Fruit fly (Drosophila melanogaster) whole organism, embryonic: ENCODE measurements around the gene CG43208.

Experiments used
- Aef1 ChIP-seq: fragments of 200-800 bp; sonication (Bioruptor generic); IDR thresholded peaks from 3 replicates; pipeline ENCODE4 v1.3.6; 2022; ENCODE audit warnings: missing biosample characterization, missing genetic modification characterization
- CG10979 ChIP-seq: fragments of 200-800 bp; sonication (Bioruptor generic); optimal IDR thresholded peaks from 2 replicates; lab custom pipeline; 2018; ENCODE audit warnings: missing biosample characterization, mild to moderate bottlenecking, missing genetic modification characterization, moderate library complexity
- CG11696 ChIP-seq: fragments of 200-800 bp; sonication (Bioruptor generic); IDR thresholded peaks from 2 replicates; pipeline ENCODE4 v1.3.6; 2022; ENCODE audit warnings: missing biosample characterization, missing genetic modification characterization
- CG12104 ChIP-seq: fragments of 200-800 bp; sonication (Bioruptor generic); optimal IDR thresholded peaks from 3 replicates; lab custom pipeline; 2016; ENCODE audit warnings: missing biosample characterization, missing genetic modification characterization
- CG12219 ChIP-seq: fragments of 200-800 bp; sonication (Bioruptor generic); optimal IDR thresholded peaks from 3 replicates; lab custom pipeline; 2018; ENCODE audit warnings: missing biosample characterization, mild to moderate bottlenecking, missing genetic modification characterization
- CG12299 ChIP-seq: fragments of 200-800 bp; sonication (Bioruptor generic); optimal IDR thresholded peaks from 2 replicates; lab custom pipeline; 2018; ENCODE audit warnings: missing biosample characterization, mild to moderate bottlenecking, missing genetic modification characterization
- CG13287 ChIP-seq: fragments of 200-800 bp; sonication (Bioruptor generic); IDR thresholded peaks from 2 replicates; pipeline ENCODE4 v1.3.6; 2022; ENCODE audit warnings: missing biosample characterization, missing genetic modification characterization; ENCODE audit not compliant: partially characterized antibody
- CG13424 ChIP-seq: fragments of 200-800 bp; sonication (Bioruptor generic); optimal IDR thresholded peaks from 2 replicates; lab custom pipeline; 2019; ENCODE audit warnings: missing biosample characterization, mild to moderate bottlenecking, missing genetic modification characterization, moderate library complexity
- CG13624 ChIP-seq: fragments of 200-800 bp; sonication (Bioruptor generic); optimal IDR thresholded peaks from 2 replicates; lab custom pipeline; 2016; ENCODE audit warnings: missing biosample characterization, missing genetic modification characterization
- CG13775 ChIP-seq: fragments of 200-800 bp; sonication (Bioruptor generic); optimal IDR thresholded peaks from 3 replicates; lab custom pipeline; 2017; ENCODE audit warnings: missing biosample characterization, mild to moderate bottlenecking, missing genetic modification characterization
- CG1647 ChIP-seq: fragments of 200-800 bp; sonication (Bioruptor generic); optimal IDR thresholded peaks from 3 replicates; lab custom pipeline; 2016; ENCODE audit warnings: missing biosample characterization, missing genetic modification characterization
- CG2712 ChIP-seq: fragments of 200-800 bp; optimal IDR thresholded peaks from 3 replicates; lab custom pipeline; 2019; ENCODE audit warnings: missing biosample characterization, mild to moderate bottlenecking, missing genetic modification characterization, moderate library complexity
- CG3407 ChIP-seq: fragments of 200-800 bp; sonication (Bioruptor generic); optimal IDR thresholded peaks from 2 replicates; lab custom pipeline; 2018; ENCODE audit warnings: missing biosample characterization, mild to moderate bottlenecking, missing genetic modification characterization
- CG42726 ChIP-seq: fragments of 200-800 bp; sonication (Bioruptor generic); IDR thresholded peaks from 2 replicates; pipeline ENCODE4 v1.3.6; 2022; ENCODE audit warnings: missing biosample characterization, missing genetic modification characterization; ENCODE audit not compliant: partially characterized antibody
- CG4820 ChIP-seq: fragments of 200-800 bp; sonication (Bioruptor generic); optimal IDR thresholded peaks from 3 replicates; lab custom pipeline; 2016; ENCODE audit warnings: missing biosample characterization, missing genetic modification characterization
- CG5180 ChIP-seq: fragments of 200-800 bp; sonication (Bioruptor generic); optimal IDR thresholded peaks from 3 replicates; lab custom pipeline; 2017; ENCODE audit warnings: missing biosample characterization, missing genetic modification characterization, mild to moderate bottlenecking, moderate library complexity, missing genetic modification reagents
- CG5953 ChIP-seq: fragments of 200-800 bp; sonication (Bioruptor generic); IDR thresholded peaks from 2 replicates; pipeline ENCODE4 v1.3.6; 2022; ENCODE audit warnings: missing biosample characterization, missing genetic modification characterization
- CG7839 ChIP-seq: fragments of 200-800 bp; sonication (Bioruptor generic); optimal IDR thresholded peaks from 3 replicates; lab custom pipeline; 2018; ENCODE audit warnings: missing biosample characterization, mild to moderate bottlenecking, missing genetic modification characterization, moderate library complexity
- CG9437 ChIP-seq: fragments of 200-800 bp; sonication (Bioruptor generic); optimal IDR thresholded peaks from 2 replicates; lab custom pipeline; 2018; ENCODE audit warnings: missing biosample characterization, mild to moderate bottlenecking, missing genetic modification characterization
- D19A ChIP-seq: fragments of 200-800 bp; optimal IDR thresholded peaks from 3 replicates; lab custom pipeline; 2019; ENCODE audit warnings: missing biosample characterization, mild to moderate bottlenecking, missing genetic modification characterization, moderate library complexity
- Dll ChIP-seq: fragments of 200-800 bp; sonication (Bioruptor generic); IDR thresholded peaks from 4 replicates; pipeline ENCODE4 v1.3.6; 2022; ENCODE audit warnings: missing biosample characterization, missing genetic modification characterization; ENCODE audit not compliant: partially characterized antibody
- Drgx ChIP-seq: fragments of 200-800 bp; sonication (Bioruptor generic); IDR thresholded peaks from 2 replicates; pipeline ENCODE4 v1.3.6; 2022; ENCODE audit warnings: missing biosample characterization, missing genetic modification characterization
- H2.0 ChIP-seq: fragments of 200-800 bp; sonication (Bioruptor generic); IDR thresholded peaks from 2 replicates; pipeline ENCODE4 v1.3.6; 2022; ENCODE audit warnings: missing biosample characterization, missing genetic modification characterization
- Hr78 ChIP-seq, 2 experiments: fragments of 200-800 bp in 1 of 2; fragments of >200 bp in 1 of 2; sonication (Bioruptor generic) in 1 of 2; optimal IDR thresholded peaks; 2 replicates each; lab custom pipeline; 2017 to 2019; ENCODE audit warnings: missing biosample characterization in 2 of 2, missing genetic modification characterization in 2 of 2, mild to moderate bottlenecking in 1 of 2, moderate library complexity in 1 of 2
- Jarid2 ChIP-seq: fragments of 200-800 bp; sonication (Bioruptor generic); optimal IDR thresholded peaks from 3 replicates; lab custom pipeline; 2017; ENCODE audit warnings: mild to moderate bottlenecking, missing biosample characterization, missing genetic modification reagents, missing genetic modification characterization
- Lpt ChIP-seq: fragments of >200 bp; optimal IDR thresholded peaks from 2 replicates; lab custom pipeline; 2018; ENCODE audit warnings: missing biosample characterization, missing genetic modification characterization
- NK7.1 ChIP-seq: fragments of 200-800 bp; sonication (Bioruptor generic); optimal IDR thresholded peaks from 3 replicates; lab custom pipeline; 2016; ENCODE audit warnings: missing biosample characterization, missing genetic modification characterization
- Optix ChIP-seq: fragments of 200-800 bp; sonication (Bioruptor generic); IDR thresholded peaks from 3 replicates; pipeline ENCODE4 v1.3.6; 2022; ENCODE audit warnings: missing biosample characterization, missing genetic modification characterization
- PHDP ChIP-seq: fragments of 200-800 bp; sonication (Bioruptor generic); optimal IDR thresholded peaks from 3 replicates; lab custom pipeline; 2018; ENCODE audit warnings: missing biosample characterization, mild to moderate bottlenecking, missing genetic modification characterization, moderate library complexity
- Pdp1 ChIP-seq, 2 experiments: fragments of 200-800 bp; sonication (Bioruptor generic); optimal IDR thresholded peaks; 3 replicates each; lab custom pipeline; 2016; ENCODE audit warnings: missing biosample characterization in 2 of 2, missing genetic modification characterization in 2 of 2, mild to moderate bottlenecking in 1 of 2, moderate library complexity in 1 of 2
- Ssrp ChIP-seq: fragments of 200-800 bp; sonication (Bioruptor generic); optimal IDR thresholded peaks from 2 replicates; lab custom pipeline; 2018; ENCODE audit warnings: missing biosample characterization, mild to moderate bottlenecking, missing genetic modification characterization, moderate library complexity
- Trl ChIP-seq, 3 experiments: fragments of >200 bp in 2 of 3; fragments of 200-800 bp in 1 of 3; sonication (Bioruptor generic) in 1 of 3; optimal IDR thresholded peaks; 2 replicates in 1 of 3; 3 replicates in 2 of 3; lab custom pipeline; 2016 to 2017; ENCODE audit warnings: missing biosample characterization in 1 of 3, missing genetic modification characterization in 1 of 3
- aop ChIP-seq: fragments of 200-800 bp; sonication (Bioruptor generic); IDR thresholded peaks from 2 replicates; pipeline ENCODE4 v1.3.6; 2022; ENCODE audit warnings: missing biosample characterization, missing genetic modification characterization
- chinmo ChIP-seq: fragments of 200-800 bp; sonication (Bioruptor generic); IDR thresholded peaks from 4 replicates; pipeline ENCODE4 v1.3.6; 2022; ENCODE audit warnings: missing biosample characterization, missing genetic modification characterization; ENCODE audit not compliant: partially characterized antibody
- chm ChIP-seq: fragments of 200-800 bp; sonication (Bioruptor generic); IDR thresholded peaks from 2 replicates; pipeline ENCODE4 v1.3.6; 2022; ENCODE audit warnings: missing biosample characterization, missing genetic modification characterization
- gsb ChIP-seq: fragments of 200-800 bp; sonication (Bioruptor generic); IDR thresholded peaks from 2 replicates; pipeline ENCODE4 v1.3.6; 2022; ENCODE audit warnings: missing biosample characterization, missing genetic modification characterization
- h ChIP-seq: fragments of >200 bp; optimal IDR thresholded peaks from 2 replicates; lab custom pipeline; 2017
- hkb ChIP-seq, 2 experiments: fragments of 200-800 bp in 1 of 2; fragments of >200 bp in 1 of 2; sonication (Bioruptor generic) in 1 of 2; IDR thresholded peaks in 1 of 2; optimal IDR thresholded peaks in 1 of 2; 2 replicates each; pipeline versions ENCODE4 v1.3.6 to Lab custom; 2017 to 2022; ENCODE audit warnings: missing biosample characterization in 1 of 2, missing genetic modification characterization in 1 of 2
- kah ChIP-seq: fragments of 200-800 bp; sonication (Bioruptor generic); optimal IDR thresholded peaks from 2 replicates; lab custom pipeline; 2018; ENCODE audit warnings: missing biosample characterization, mild to moderate bottlenecking, missing genetic modification characterization
- org-1 ChIP-seq: fragments of 200-800 bp; sonication (Bioruptor generic); optimal IDR thresholded peaks from 2 replicates; lab custom pipeline; 2017; ENCODE audit warnings: missing biosample characterization, missing genetic modification characterization
- salm ChIP-seq: fragments of 200-800 bp; sonication (Bioruptor generic); optimal IDR thresholded peaks from 2 replicates; lab custom pipeline; 2018; ENCODE audit warnings: missing biosample characterization, mild to moderate bottlenecking, missing genetic modification characterization
- sna ChIP-seq: fragments of 200-800 bp; sonication (Bioruptor generic); IDR thresholded peaks from 2 replicates; pipeline ENCODE4 v1.3.6; 2022; ENCODE audit warnings: missing biosample characterization, missing genetic modification characterization; ENCODE audit not compliant: partially characterized antibody
- stwl ChIP-seq: fragments of 200-800 bp; sonication (Bioruptor generic); optimal IDR thresholded peaks from 3 replicates; lab custom pipeline; 2018; ENCODE audit warnings: missing biosample characterization, mild to moderate bottlenecking, missing genetic modification characterization, moderate library complexity
- trem ChIP-seq: fragments of 200-800 bp; optimal IDR thresholded peaks from 3 replicates; lab custom pipeline; 2019; ENCODE audit warnings: missing biosample characterization, mild to moderate bottlenecking, missing genetic modification characterization, moderate library complexity
- ttk ChIP-seq: fragments of 200-800 bp; sonication (Bioruptor generic); IDR thresholded peaks from 2 replicates; pipeline ENCODE4 v2.1.2; 2022; ENCODE audit warnings: missing biosample characterization, missing genetic modification characterization
- wek ChIP-seq: fragments of 200-800 bp; sonication (Bioruptor generic); optimal IDR thresholded peaks from 3 replicates; lab custom pipeline; 2018; ENCODE audit warnings: missing biosample characterization, mild to moderate bottlenecking, missing genetic modification characterization, moderate library complexity
- zen ChIP-seq: fragments of 200-800 bp; sonication (Bioruptor generic); optimal IDR thresholded peaks from 3 replicates; lab custom pipeline; 2018; ENCODE audit warnings: missing biosample characterization, mild to moderate bottlenecking, missing genetic modification characterization, moderate library complexity

The CG43208 gene

dm6 chr3R:13304512-13305069, 1.4 kb downstream of the CG43208 start:
- no peak for TF ChIP-seq NK7.1 (GFP tag; lab: Kevin White, UChicago)
- peak; percentile 22 to 25 for TF ChIP-seq Trl (optimal IDR thresholded peaks at IDR 0.05; lab: Kevin White, UChicago)
- TF ChIP-seq Trl (GFP tag; optimal IDR thresholded peaks at IDR 0.05; lab: Kevin White, UChicago): no peak
- TF ChIP-seq CG13287 (GFP tag; lab: Robert Waterston, UW): peak; percentile 40; the same call in 1 of the 2 replicates
- TF ChIP-seq chinmo: 0 out of 4 replicates have a peak, but pooled peaks have one; percentile 33
- TF ChIP-seq Hr78 (GFP tag; optimal IDR thresholded peaks at IDR 0.05; lab: Kevin White, UChicago): no peak
- TF ChIP-seq org-1 (GFP tag; lab: Kevin White, UChicago): no peak
- TF ChIP-seq sna (GFP tag; lab: Robert Waterston, UW): 0 out of 2 replicates have a peak, but pooled peaks have one; percentile 24
- peak; percentile 36 for TF ChIP-seq Jarid2 (GFP tag; lab: Kevin White, UChicago)
- peak; percentile 86 for TF ChIP-seq wek (GFP tag; lab: Kevin White, UChicago)
- TF ChIP-seq Optix (GFP tag; lab: Robert Waterston, UW): no peak
- TF ChIP-seq CG13624 (GFP tag; lab: Kevin White, UChicago): no peak
- no peak for TF ChIP-seq CG5180
- no peak for TF ChIP-seq chm

dm6 chr3R:13305318-13305899, 2.2 kb downstream of the CG43208 start:
- TF ChIP-seq trem: peak; percentile 68
- peak; percentile 64 for TF ChIP-seq PHDP (tag; lab: Kevin White, UChicago)
- peak; percentile 84 for TF ChIP-seq CG2712 (tag; lab: Kevin White, UChicago)
- TF ChIP-seq CG12104 (GFP tag; lab: Kevin White, UChicago): no peak
- no peak for TF ChIP-seq ttk
- no peak for TF ChIP-seq Dll
- peak; percentile 5 for TF ChIP-seq kah (GFP tag; lab: Kevin White, UChicago)
- no peak for TF ChIP-seq CG1647 (GFP tag; lab: Kevin White, UChicago)
- no peak for TF ChIP-seq CG12219
- no peak for TF ChIP-seq hkb (optimal IDR thresholded peaks at IDR 0.05; lab: Kevin White, UChicago)
- 0 out of 2 replicates have a peak, but pooled peaks have one; percentile 8 for TF ChIP-seq hkb (GFP tag; IDR thresholded peaks at IDR 0.05; lab: Robert Waterston, UW)
- TF ChIP-seq Aef1 (GFP tag; lab: Robert Waterston, UW): no peak
- TF ChIP-seq CG12299 (tag; lab: Kevin White, UChicago): no peak
- no peak for TF ChIP-seq Ssrp
- TF ChIP-seq salm (tag; lab: Kevin White, UChicago): no peak
- TF ChIP-seq CG9437 (GFP tag; lab: Kevin White, UChicago): peak; percentile 48
- peak; percentile 62 for TF ChIP-seq D19A (tag; lab: Kevin White, UChicago)
- no peak for TF ChIP-seq h (lab: Kevin White, UChicago)
- peak; percentile 86 for TF ChIP-seq CG10979 (tag; lab: Kevin White, UChicago)
- TF ChIP-seq Drgx (GFP tag; lab: Robert Waterston, UW): peak; percentile 39; the same call in 1 of the 2 replicates
- TF ChIP-seq CG11696 (GFP tag; lab: Robert Waterston, UW): no peak
- TF ChIP-seq zen (tag; lab: Kevin White, UChicago): no peak
- no peak for TF ChIP-seq H2.0
- TF ChIP-seq CG5953: no peak
- no peak for TF ChIP-seq Lpt (GFP tag; lab: Kevin White, UChicago)
- TF ChIP-seq CG42726: no peak
- peak; percentile 36 for TF ChIP-seq CG4820 (GFP tag; lab: Kevin White, UChicago)
- TF ChIP-seq CG13775: peak; percentile 3
- TF ChIP-seq Pdp1 (GFP tag; optimal IDR thresholded peaks at IDR 0.05; lab: Kevin White, UChicago): no peak
- TF ChIP-seq CG13424: peak; percentile 66
- TF ChIP-seq CG3407 (GFP tag; lab: Kevin White, UChicago): peak; percentile 28
- no peak for TF ChIP-seq stwl
- TF ChIP-seq aop (GFP tag; lab: Robert Waterston, UW): no peak
- no peak for TF ChIP-seq gsb (GFP tag; lab: Robert Waterston, UW)
- TF ChIP-seq CG7839: peak; percentile 64
